Worm (Caenorhabditis elegans): ENCODE measurements around the gene K07F5.22.

ce11 chrIV:9836317-9836716, 28.6 kb upstream of the K07F5.22 start, which contains the start of gene msp-81:
- TF ChIP-seq flt-1 (GFP tag; IDR thresholded peaks at IDR 0.05), result no peak
- TF ChIP-seq ref-1 (GFP tag; conservative IDR thresholded peaks at IDR 0.05), result no peak
- no peak for TF ChIP-seq klf-2 (GFP tag; conservative IDR thresholded peaks at IDR 0.05)
- TF ChIP-seq cog-1 (tag; optimal IDR thresholded peaks at IDR 0.05), result no peak
- TF ChIP-seq T22C8.4 (GFP tag; IDR thresholded peaks at IDR 0.05), result no peak
- no peak for TF ChIP-seq ztf-29 (GFP tag; IDR thresholded peaks at IDR 0.05)
- TF ChIP-seq tab-1 (GFP tag; IDR thresholded peaks at IDR 0.05), result no peak

All from whole organism, midembryonic.